Fruit fly (Drosophila melanogaster) whole organism, prepupa: ENCODE data around the gene CG32305.

Experiments
- Blimp-1 ChIP-seq: fragments of 200-800 bp; sonication (Bioruptor generic); optimal IDR thresholded peaks from 3 replicates; lab custom pipeline; 2017; ENCODE audit warnings: missing biosample characterization, missing genetic modification characterization, mild to moderate bottlenecking, moderate library complexity, missing genetic modification reagents
- CG10669 ChIP-seq: fragments of 200-800 bp; sonication (Bioruptor generic); optimal IDR thresholded peaks from 3 replicates; lab custom pipeline; 2018; ENCODE audit warnings: missing biosample characterization, mild to moderate bottlenecking, missing genetic modification characterization, moderate library complexity
- CG11902 ChIP-seq: fragments of 200-800 bp; sonication (Bioruptor generic); optimal IDR thresholded peaks from 3 replicates; lab custom pipeline; 2016; ENCODE audit warnings: missing biosample characterization, missing genetic modification characterization
- CG1621 ChIP-seq: fragments of 200-800 bp; sonication (Bioruptor generic); optimal IDR thresholded peaks from 3 replicates; lab custom pipeline; 2018; ENCODE audit warnings: missing biosample characterization, mild to moderate bottlenecking, missing genetic modification characterization
- CG6792 ChIP-seq: fragments of 200-800 bp; sonication (Bioruptor generic); optimal IDR thresholded peaks from 3 replicates; lab custom pipeline; 2016; ENCODE audit warnings: missing biosample characterization, missing genetic modification characterization
- CG6854 ChIP-seq: fragments of 200-800 bp; sonication (Bioruptor generic); optimal IDR thresholded peaks from 2 replicates; lab custom pipeline; 2017; ENCODE audit warnings: missing biosample characterization, mild to moderate bottlenecking, missing genetic modification characterization
- CG8119 ChIP-seq: fragments of 200-800 bp; sonication (Bioruptor generic); IDR thresholded peaks from 3 replicates; pipeline ENCODE4 v1.3.6; 2022; ENCODE audit warnings: missing biosample characterization, missing genetic modification characterization
- CG8632 ChIP-seq: fragments of 200-800 bp; sonication (Bioruptor generic); optimal IDR thresholded peaks from 3 replicates; lab custom pipeline; 2016; ENCODE audit warnings: missing biosample characterization, missing genetic modification characterization
- OdsH ChIP-seq: fragments of 200-800 bp; sonication (Bioruptor generic); optimal IDR thresholded peaks from 3 replicates; lab custom pipeline; 2016; ENCODE audit warnings: missing biosample characterization, missing genetic modification characterization
- Smox ChIP-seq: fragments of 200-800 bp; sonication (Bioruptor generic); optimal IDR thresholded peaks from 3 replicates; lab custom pipeline; 2016; ENCODE audit warnings: missing biosample characterization, missing genetic modification characterization
- Sox102F ChIP-seq: fragments of 200-800 bp; sonication (Bioruptor generic); optimal IDR thresholded peaks from 2 replicates; lab custom pipeline; 2016; ENCODE audit warnings: missing biosample characterization, mild to moderate bottlenecking, missing genetic modification characterization
- Sox14 ChIP-seq: fragments of 200-800 bp; sonication (Bioruptor generic); optimal IDR thresholded peaks from 3 replicates; lab custom pipeline; 2016; ENCODE audit warnings: missing biosample characterization, missing genetic modification characterization
- ss ChIP-seq, 2 experiments: fragments of 200-800 bp; sonication (Bioruptor generic); optimal IDR thresholded peaks; 2 replicates in 1 of 2; 3 replicates in 1 of 2; lab custom pipeline; 2017 to 2018; ENCODE audit warnings: mild to moderate bottlenecking in 2 of 2, missing biosample characterization in 2 of 2, missing genetic modification characterization in 2 of 2, moderate library complexity in 1 of 2
- topi ChIP-seq: fragments of 200-800 bp; sonication (Bioruptor generic); optimal IDR thresholded peaks from 3 replicates; lab custom pipeline; 2016; ENCODE audit warnings: missing biosample characterization, missing genetic modification characterization

dm6 chr3L:2282506-2282905, 34.1 kb downstream of the CG32305 start, which contains the start of gene MsR2:
- TF ChIP-seq CG8119 (GFP tag; lab: Robert Waterston, UW) (no peak), CG1621 (tag; lab: Kevin White, UChicago) (no peak), CG10669 (no peak), Sox14 (GFP tag; lab: Kevin White, UChicago) (no peak), CG6854 (no peak), OdsH (GFP tag; lab: Kevin White, UChicago) (no peak), topi (GFP tag; lab: Kevin White, UChicago) (no peak), Smox (GFP tag; lab: Kevin White, UChicago) (no peak), Sox102F (GFP tag; lab: Kevin White, UChicago) (no peak), ss (GFP tag; optimal IDR thresholded peaks at IDR 0.05; lab: Kevin White, UChicago) (no peak), CG6792 (no peak), CG8632 (GFP tag; lab: Kevin White, UChicago) (no peak), CG11902 (GFP tag; lab: Kevin White, UChicago) (no peak), Blimp-1 (GFP tag; lab: Kevin White, UChicago) (no peak)
